Fruit fly (Drosophila melanogaster) whole organism, embryonic: ENCODE results near the gene Hs6st.

ENCODE experiments used
- Abd-B ChIP-seq: fragments of 200-800 bp; sonication (Bioruptor generic); optimal IDR thresholded peaks from 2 replicates; lab custom pipeline; 2018; ENCODE audit warnings: missing biosample characterization, mild to moderate bottlenecking, missing genetic modification characterization, moderate library complexity
- CG11695 ChIP-seq: fragments of 200-800 bp; sonication (Bioruptor generic); IDR thresholded peaks from 3 replicates; pipeline ENCODE4 v1.3.6; 2022; ENCODE audit warnings: missing biosample characterization, missing genetic modification characterization
- CG12219 ChIP-seq: fragments of 200-800 bp; sonication (Bioruptor generic); optimal IDR thresholded peaks from 3 replicates; lab custom pipeline; 2018; ENCODE audit warnings: missing biosample characterization, mild to moderate bottlenecking, missing genetic modification characterization
- CG14441 ChIP-seq: fragments of 200-800 bp; sonication (Bioruptor generic); IDR thresholded peaks from 2 replicates; pipeline ENCODE4 v1.3.6; 2022; ENCODE audit warnings: missing biosample characterization, missing genetic modification characterization
- CG14965 ChIP-seq: fragments of 200-800 bp; sonication (Bioruptor generic); optimal IDR thresholded peaks from 2 replicates; lab custom pipeline; 2016; ENCODE audit warnings: missing biosample characterization, missing genetic modification characterization, borderline replicate concordance
- CG15601 ChIP-seq: fragments of 200-800 bp; sonication (Bioruptor generic); optimal IDR thresholded peaks from 3 replicates; lab custom pipeline; 2019; ENCODE audit warnings: missing biosample characterization, mild to moderate bottlenecking, missing genetic modification characterization, moderate library complexity
- CG15696 ChIP-seq: fragments of 200-800 bp; sonication (Bioruptor generic); optimal IDR thresholded peaks from 2 replicates; lab custom pipeline; 2019; ENCODE audit warnings: missing biosample characterization, mild to moderate bottlenecking, missing genetic modification characterization, moderate library complexity
- CG4617 ChIP-seq: fragments of 200-800 bp; sonication (Bioruptor generic); optimal IDR thresholded peaks from 3 replicates; lab custom pipeline; 2016; ENCODE audit warnings: missing biosample characterization, missing genetic modification characterization, borderline replicate concordance
- CG6254 ChIP-seq: fragments of 200-800 bp; sonication (Bioruptor generic); optimal IDR thresholded peaks from 3 replicates; lab custom pipeline; 2017; ENCODE audit warnings: mild to moderate bottlenecking, missing biosample characterization, missing genetic modification reagents, missing genetic modification characterization
- CG7556 ChIP-seq: fragments of 200-800 bp; sonication (Bioruptor generic); optimal IDR thresholded peaks from 2 replicates; lab custom pipeline; 2017; ENCODE audit warnings: missing biosample characterization, mild to moderate bottlenecking, missing genetic modification characterization
- CG7745 ChIP-seq: fragments of 200-800 bp; sonication (Bioruptor generic); optimal IDR thresholded peaks from 2 replicates; lab custom pipeline; 2018; ENCODE audit warnings: missing biosample characterization, mild to moderate bottlenecking, missing genetic modification characterization, moderate library complexity
- CG7786 ChIP-seq: fragments of 200-800 bp; sonication (Bioruptor generic); optimal IDR thresholded peaks from 2 replicates; lab custom pipeline; 2016; ENCODE audit warnings: missing biosample characterization, missing genetic modification characterization
- CG8089 ChIP-seq: fragments of 200-800 bp; sonication (Bioruptor generic); optimal IDR thresholded peaks from 3 replicates; lab custom pipeline; 2016; ENCODE audit warnings: missing biosample characterization, missing genetic modification characterization
- CG9609 ChIP-seq: fragments of 200-800 bp; sonication (Bioruptor generic); optimal IDR thresholded peaks from 3 replicates; lab custom pipeline; 2016; ENCODE audit warnings: missing biosample characterization, missing genetic modification characterization
- Eip74EF ChIP-seq, 2 experiments: fragments of 200-800 bp in 1 of 2; fragments of >200 bp in 1 of 2; sonication (Bioruptor generic) in 1 of 2; optimal IDR thresholded peaks; 2 replicates each; lab custom pipeline; 2017 to 2019; ENCODE audit warnings: missing biosample characterization in 2 of 2, missing genetic modification characterization in 2 of 2, mild to moderate bottlenecking in 1 of 2, moderate library complexity in 1 of 2
- Ets97D ChIP-seq: fragments of 200-800 bp; sonication (Bioruptor generic); optimal IDR thresholded peaks from 3 replicates; lab custom pipeline; 2016; ENCODE audit warnings: missing biosample characterization, missing genetic modification characterization
- HLH4C ChIP-seq: fragments of 200-800 bp; sonication (Bioruptor generic); IDR thresholded peaks from 3 replicates; pipeline ENCODE4 v1.3.6; 2022; ENCODE audit warnings: missing biosample characterization, missing genetic modification characterization; ENCODE audit not compliant: partially characterized antibody
- HmgD ChIP-seq: fragments of 200-800 bp; sonication (Bioruptor generic); optimal IDR thresholded peaks from 3 replicates; lab custom pipeline; 2016; ENCODE audit warnings: missing biosample characterization, missing genetic modification characterization
- Hmr ChIP-seq: fragments of 200-800 bp; sonication (Bioruptor generic); optimal IDR thresholded peaks from 3 replicates; lab custom pipeline; 2017; ENCODE audit warnings: mild to moderate bottlenecking, missing biosample characterization, missing genetic modification reagents, missing genetic modification characterization
- Hr78 ChIP-seq, 2 experiments: fragments of 200-800 bp in 1 of 2; fragments of >200 bp in 1 of 2; sonication (Bioruptor generic) in 1 of 2; optimal IDR thresholded peaks; 2 replicates each; lab custom pipeline; 2017 to 2019; ENCODE audit warnings: missing biosample characterization in 2 of 2, missing genetic modification characterization in 2 of 2, mild to moderate bottlenecking in 1 of 2, moderate library complexity in 1 of 2
- Med ChIP-seq: fragments of 200-800 bp; sonication (Bioruptor generic); peaks from one replicate; lab custom pipeline; 2016; ENCODE audit warnings: missing biosample characterization, missing genetic modification characterization, mild to moderate bottlenecking, inconsistent platforms, moderate library complexity
- PHDP ChIP-seq: fragments of 200-800 bp; sonication (Bioruptor generic); optimal IDR thresholded peaks from 3 replicates; lab custom pipeline; 2018; ENCODE audit warnings: missing biosample characterization, mild to moderate bottlenecking, missing genetic modification characterization, moderate library complexity
- ap ChIP-seq: fragments of 200-800 bp; sonication (Bioruptor generic); IDR thresholded peaks from 2 replicates; pipeline ENCODE4 v1.3.6; 2022; ENCODE audit warnings: missing biosample characterization, missing genetic modification characterization
- bab2 ChIP-seq: fragments of 200-800 bp; sonication (Bioruptor generic); optimal IDR thresholded peaks from 2 replicates; lab custom pipeline; 2016; ENCODE audit warnings: missing biosample characterization, missing genetic modification characterization
- cad ChIP-seq: fragments of >200 bp; optimal IDR thresholded peaks from 2 replicates; lab custom pipeline; 2017; ENCODE audit warnings: missing biosample characterization, missing genetic modification characterization
- dimm ChIP-seq: fragments of 200-800 bp; sonication (Bioruptor generic); IDR thresholded peaks from 2 replicates; pipeline ENCODE4 v1.3.6; 2022; ENCODE audit warnings: missing biosample characterization, missing genetic modification characterization
- ems ChIP-seq: fragments of 200-800 bp; sonication (Bioruptor generic); optimal IDR thresholded peaks from 3 replicates; lab custom pipeline; 2016; ENCODE audit warnings: missing biosample characterization, missing genetic modification characterization
- eve ChIP-seq, 2 experiments: fragments of >200 bp; optimal IDR thresholded peaks; 2 replicates each; lab custom pipeline; 2017; ENCODE audit warnings: missing biosample characterization in 2 of 2, missing genetic modification characterization in 2 of 2
- eyg ChIP-seq: fragments of 200-800 bp; sonication (Bioruptor generic); optimal IDR thresholded peaks from 3 replicates; lab custom pipeline; 2016; ENCODE audit warnings: missing biosample characterization, missing genetic modification characterization
- gce ChIP-seq: fragments of 200-800 bp; sonication (Bioruptor generic); IDR thresholded peaks from 3 replicates; pipeline ENCODE4 v1.3.6; 2022; ENCODE audit warnings: missing biosample characterization, missing genetic modification characterization
- grn ChIP-seq: fragments of 200-800 bp; sonication (Bioruptor generic); optimal IDR thresholded peaks from 3 replicates; lab custom pipeline; 2017; ENCODE audit warnings: missing biosample characterization, missing genetic modification characterization
- jumu ChIP-seq: fragments of 200-800 bp; sonication (Bioruptor generic); optimal IDR thresholded peaks from 3 replicates; lab custom pipeline; 2016; ENCODE audit warnings: missing biosample characterization, missing genetic modification characterization
- kah ChIP-seq: fragments of 200-800 bp; sonication (Bioruptor generic); optimal IDR thresholded peaks from 2 replicates; lab custom pipeline; 2018; ENCODE audit warnings: missing biosample characterization, mild to moderate bottlenecking, missing genetic modification characterization
- kni ChIP-seq: fragments of 200-800 bp; sonication (Bioruptor generic); optimal IDR thresholded peaks from 3 replicates; lab custom pipeline; 2017; ENCODE audit warnings: mild to moderate bottlenecking, missing biosample characterization, missing genetic modification reagents, missing genetic modification characterization
- knrl ChIP-seq: fragments of 200-800 bp; sonication (Bioruptor generic); IDR thresholded peaks from 3 replicates; pipeline ENCODE4 v1.3.6; 2022; ENCODE audit warnings: missing biosample characterization, missing genetic modification characterization; ENCODE audit not compliant: partially characterized antibody
- lilli ChIP-seq: fragments of 200-800 bp; sonication (Bioruptor generic); optimal IDR thresholded peaks from 3 replicates; lab custom pipeline; 2016; ENCODE audit warnings: missing biosample characterization, missing genetic modification characterization
- nerfin-2 ChIP-seq: fragments of 200-800 bp; sonication (Bioruptor generic); IDR thresholded peaks from 2 replicates; pipeline ENCODE4 v1.3.6; 2022; ENCODE audit warnings: missing biosample characterization, missing genetic modification characterization; ENCODE audit not compliant: partially characterized antibody
- pho ChIP-seq: fragments of 200-800 bp; sonication (Bioruptor generic); optimal IDR thresholded peaks from 2 replicates; lab custom pipeline; 2016; ENCODE audit warnings: missing biosample characterization, missing genetic modification characterization
- psq ChIP-seq: fragments of 200-800 bp; sonication (Bioruptor generic); optimal IDR thresholded peaks from 2 replicates; lab custom pipeline; 2017; ENCODE audit warnings: missing biosample characterization, missing genetic modification characterization
- sc ChIP-seq, 3 experiments: fragments of >200 bp in 2 of 3; fragments of 200-800 bp in 1 of 3; sonication (Bioruptor generic) in 1 of 3; optimal IDR thresholded peaks; 2 replicates in 2 of 3; 3 replicates in 1 of 3; lab custom pipeline; 2017; ENCODE audit warnings: mild to moderate bottlenecking in 1 of 3, missing biosample characterization in 1 of 3, missing genetic modification characterization in 1 of 3, missing genetic modification reagents in 1 of 3
- slp2 ChIP-seq: fragments of 200-800 bp; sonication (Bioruptor generic); optimal IDR thresholded peaks from 2 replicates; lab custom pipeline; 2016; ENCODE audit warnings: missing biosample characterization, missing genetic modification characterization
- sna ChIP-seq: fragments of 200-800 bp; sonication (Bioruptor generic); IDR thresholded peaks from 2 replicates; pipeline ENCODE4 v1.3.6; 2022; ENCODE audit warnings: missing biosample characterization, missing genetic modification characterization; ENCODE audit not compliant: partially characterized antibody
- sr ChIP-seq: fragments of 200-800 bp; sonication (Bioruptor generic); IDR thresholded peaks from 3 replicates; pipeline ENCODE4 v1.3.6; 2022; ENCODE audit warnings: missing biosample characterization, missing genetic modification characterization
- tna ChIP-seq: fragments of 200-800 bp; sonication (Bioruptor generic); IDR thresholded peaks from 2 replicates; pipeline ENCODE4 v1.3.6; 2022; ENCODE audit warnings: missing biosample characterization, missing genetic modification characterization; ENCODE audit not compliant: partially characterized antibody
- vvl ChIP-seq: fragments of 200-800 bp; sonication (Bioruptor generic); IDR thresholded peaks from 2 replicates; pipeline ENCODE4 v1.3.6; 2022; ENCODE audit warnings: missing biosample characterization, missing genetic modification characterization
- wdn ChIP-seq: fragments of 200-800 bp; sonication (Bioruptor generic); IDR thresholded peaks from 2 replicates; pipeline ENCODE4 v1.3.6; 2022; ENCODE audit warnings: missing biosample characterization, missing genetic modification characterization
- wek ChIP-seq: fragments of 200-800 bp; sonication (Bioruptor generic); optimal IDR thresholded peaks from 3 replicates; lab custom pipeline; 2018; ENCODE audit warnings: missing biosample characterization, mild to moderate bottlenecking, missing genetic modification characterization, moderate library complexity

Gene Hs6st

DNA sequence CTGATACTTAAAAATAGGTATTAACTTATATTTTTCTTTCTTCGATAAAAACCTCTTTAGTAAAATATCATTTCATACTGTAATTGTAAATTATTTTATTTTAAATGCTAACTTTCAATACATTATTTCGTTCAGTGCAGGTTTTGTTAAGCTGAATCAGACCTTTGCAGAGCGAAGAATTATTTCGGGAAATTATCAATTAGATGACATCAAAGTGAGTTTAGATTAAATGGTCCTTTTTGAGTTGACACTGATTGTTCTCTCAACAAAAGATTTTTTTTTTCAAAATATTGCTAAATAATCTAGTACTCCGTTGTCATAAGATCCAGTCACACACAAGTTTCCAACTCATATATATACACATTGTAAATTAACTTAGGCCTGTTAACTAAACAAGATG, 34.1 kb upstream of the Hs6st start, which contains the start of the genes CG33934 and Indy-2:
TSS of gene CG33934 (plus strand) at position 301 of the 400 bp plus-strand sequence.
TSS of gene Indy-2 (plus strand) at position 301 of the 400 bp plus-strand sequence.
- TF ChIP-seq HmgD (no peak), ems (GFP tag; lab: Kevin White, UChicago) (no peak), CG7786 (GFP tag; lab: Kevin White, UChicago) (no peak), grn (no peak), CG12219 (no peak), wek (no peak)
- TF ChIP-seq, all 482 proteins: peak for 0

DNA sequence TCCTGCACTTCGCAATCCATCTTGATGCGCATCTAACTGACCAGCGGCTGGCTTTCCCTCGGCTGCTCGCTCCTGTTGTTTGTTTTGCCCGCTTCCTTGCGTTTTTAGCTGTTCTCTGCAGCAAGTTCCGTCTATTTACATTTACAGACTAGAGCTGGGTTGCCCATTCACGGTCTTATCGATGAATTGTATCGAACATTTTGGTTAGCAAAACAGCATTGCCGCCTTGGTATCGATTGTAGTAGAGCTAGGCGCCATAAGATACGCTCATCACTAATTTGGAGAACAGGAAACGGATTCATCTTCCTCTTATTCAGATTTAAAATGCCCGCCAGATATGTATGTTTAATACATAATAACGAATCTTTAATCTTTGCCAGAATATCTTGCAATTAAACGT, 27.6 kb upstream of the Hs6st start, which contains the start of gene Regnase-1:
TSS of gene Regnase-1 (minus strand) at position 170 of the 400 bp plus-strand sequence.
- peak; percentile 60 for TF ChIP-seq CG15696 (tag; lab: Kevin White, UChicago)
- peak; percentile 95 for TF ChIP-seq knrl (GFP tag; lab: Robert Waterston, UW)
- TF ChIP-seq tna (GFP tag; lab: Robert Waterston, UW) = peak; percentile 93
- no peak for TF ChIP-seq eve (GFP tag; optimal IDR thresholded peaks at IDR 0.05; lab: Kevin White, UChicago)
- peak in 1 of 2 experiments; percentile 80 for TF ChIP-seq Eip74EF (GFP tag; optimal IDR thresholded peaks at IDR 0.05; lab: Kevin White, UChicago)
- TF ChIP-seq kni = peak; percentile 88
- TF ChIP-seq ems (GFP tag; lab: Kevin White, UChicago) = peak; percentile 80
- TF ChIP-seq Hmr = peak; percentile 97
- peak; percentile 99 for TF ChIP-seq Med (GFP tag; lab: Kevin White, UChicago)
- TF ChIP-seq bab2 (GFP tag; lab: Kevin White, UChicago) = peak; percentile 73
- peak; percentile 87 for TF ChIP-seq slp2
- peak; percentile 93 for TF ChIP-seq HLH4C
- TF ChIP-seq ap (GFP tag; lab: Robert Waterston, UW) = peak; percentile 79
- peak; percentile 95 for TF ChIP-seq gce (GFP tag; lab: Robert Waterston, UW)
- peak; percentile 95 for TF ChIP-seq sna (GFP tag; lab: Robert Waterston, UW)
- peak; percentile 90 for TF ChIP-seq CG8089 (GFP tag; lab: Kevin White, UChicago)
- peak; percentile 77 for TF ChIP-seq CG14441 (GFP tag; lab: Robert Waterston, UW)
- peak; percentile 51 for TF ChIP-seq jumu (GFP tag; lab: Kevin White, UChicago)
- peak; percentile 57; the same call in 1 of the 2 replicates for TF ChIP-seq dimm (GFP tag; lab: Robert Waterston, UW)
- peak; percentile 95 for TF ChIP-seq PHDP
- peak; percentile 90 for TF ChIP-seq eyg (GFP tag; lab: Kevin White, UChicago)
- TF ChIP-seq CG4617 (GFP tag; lab: Kevin White, UChicago) = peak; percentile 93
- TF ChIP-seq Hr78 (GFP tag; optimal IDR thresholded peaks at IDR 0.05; lab: Kevin White, UChicago) = no peak
- TF ChIP-seq CG9609 = peak; percentile 79
- peak; percentile 38 for TF ChIP-seq CG7745 (tag; lab: Kevin White, UChicago)
- TF ChIP-seq kah = peak; percentile 96
- peak; percentile 84 for TF ChIP-seq lilli (GFP tag; lab: Kevin White, UChicago)
- TF ChIP-seq Ets97D = peak; percentile 100
- TF ChIP-seq CG6254 (GFP tag; lab: Kevin White, UChicago) = peak; percentile 93
- peak; percentile 90 for TF ChIP-seq CG15601
- peak; percentile 78 for TF ChIP-seq CG11695
- TF ChIP-seq CG14965 = peak; percentile 50
- peak; percentile 89 for TF ChIP-seq nerfin-2
- TF ChIP-seq wdn (GFP tag; lab: Robert Waterston, UW) = peak; percentile 85
- TF ChIP-seq cad (GFP tag; lab: Kevin White, UChicago) = no peak
- TF ChIP-seq sr (GFP tag; lab: Robert Waterston, UW) = peak; percentile 92
- peak; percentile 78 for TF ChIP-seq CG7786 (GFP tag; lab: Kevin White, UChicago)
- TF ChIP-seq vvl = peak; percentile 96
- TF ChIP-seq pho (GFP tag; lab: Kevin White, UChicago) = peak; percentile 91
- TF ChIP-seq CG7556 = peak; percentile 80
- TF ChIP-seq Abd-B (GFP tag; lab: Kevin White, UChicago) = peak; percentile 16
- no peak for TF ChIP-seq sc (optimal IDR thresholded peaks at IDR 0.05; lab: Kevin White, UChicago)
- TF ChIP-seq sc (GFP tag; optimal IDR thresholded peaks at IDR 0.05; lab: Kevin White, UChicago) = peak; percentile 89
- peak; percentile 78 for TF ChIP-seq psq (GFP tag; lab: Kevin White, UChicago)
